Worm (Caenorhabditis elegans) whole organism, L2 larva: Measurements from ENCODE around the gene rpa-1.
A peak's percentile ranks its signal among the peaks of the same experiment; 100 is the strongest.

Source experiments
- C34F6.9 ChIP-seq: fragments of 150-350 bp; optimal IDR thresholded peaks from 2 replicates; lab custom pipeline; 2014; ENCODE audit warnings: missing biosample characterization, missing genetic modification characterization
- F13H6.1 ChIP-seq: sonication (generic microtip); optimal IDR thresholded peaks from 2 replicates; lab custom pipeline; 2016; ENCODE audit warnings: missing genetic modification characterization, missing compliant biosample characterization
- R02D3.7 ChIP-seq: fragments of 150-350 bp; optimal IDR thresholded peaks from 2 replicates; lab custom pipeline; 2014; ENCODE audit warnings: missing biosample characterization, missing genetic modification characterization
- Y55F3AM.14 ChIP-seq: fragments of 200-800 bp; sonication (Bioruptor generic); optimal IDR thresholded peaks from 2 replicates; lab custom pipeline; 2018; ENCODE audit warnings: mild to moderate bottlenecking, missing genetic modification characterization, missing compliant biosample characterization
- alr-1 ChIP-seq: fragments of 150-350 bp; optimal IDR thresholded peaks from 2 replicates; lab custom pipeline; 2014; ENCODE audit warnings: missing biosample characterization, missing genetic modification characterization
- ama-1 ChIP-seq: fragments of 150-350 bp; optimal IDR thresholded peaks from 2 replicates; lab custom pipeline; 2018; ENCODE audit warnings: inconsistent platforms
- blmp-1 ChIP-seq: sonication (generic microtip); optimal IDR thresholded peaks from 2 replicates; lab custom pipeline; 2017; ENCODE audit warnings: missing genetic modification characterization, mild to moderate bottlenecking, missing compliant biosample characterization, antibody characterized with exemption, moderate library complexity; ENCODE audit not compliant: insufficient read depth
- ceh-82 ChIP-seq: fragments of 150-350 bp; optimal IDR thresholded peaks from 2 replicates; lab custom pipeline; 2014; ENCODE audit warnings: missing biosample characterization, missing genetic modification characterization
- crh-2 ChIP-seq: sonication (generic microtip); optimal IDR thresholded peaks from 2 replicates; lab custom pipeline; 2017; ENCODE audit warnings: missing biosample characterization, missing genetic modification characterization
- egl-27 ChIP-seq: sonication (generic microtip); optimal IDR thresholded peaks from 3 replicates; lab custom pipeline; 2017; ENCODE audit warnings: missing biosample characterization, missing genetic modification reagents, missing genetic modification characterization
- elt-1 ChIP-seq: fragments of 150-350 bp; optimal IDR thresholded peaks from 2 replicates; lab custom pipeline; 2014; ENCODE audit warnings: missing biosample characterization, missing genetic modification characterization
- fos-1 ChIP-seq: fragments of 150-350 bp; optimal IDR thresholded peaks from 2 replicates; lab custom pipeline; 2014; ENCODE audit warnings: missing biosample characterization, missing genetic modification characterization
- gmeb-1 ChIP-seq: fragments of 150-350 bp; optimal IDR thresholded peaks from 2 replicates; lab custom pipeline; 2014; ENCODE audit warnings: missing biosample characterization, missing genetic modification characterization
- lin-11 ChIP-seq: fragments of 150-350 bp; sonication (generic microtip); optimal IDR thresholded peaks from 2 replicates; lab custom pipeline; 2014; ENCODE audit warnings: missing biosample characterization, missing genetic modification characterization, inconsistent platforms, mixed read lengths
- lin-13 ChIP-seq: fragments of 150-350 bp; optimal IDR thresholded peaks from 2 replicates; lab custom pipeline; 2014; ENCODE audit warnings: missing biosample characterization, missing genetic modification reagents, missing genetic modification characterization
- lin-39 ChIP-seq: fragments of 150-350 bp; optimal IDR thresholded peaks from 2 replicates; lab custom pipeline; 2014; ENCODE audit warnings: missing biosample characterization, missing genetic modification reagents, missing genetic modification characterization
- lsy-2 ChIP-seq, 2 experiments: fragments of 150-350 bp in 1 of 2; sonication (generic microtip) in 1 of 2; optimal IDR thresholded peaks; 2 replicates each; lab custom pipeline; 2014 to 2017; ENCODE audit warnings: missing biosample characterization in 2 of 2, missing genetic modification characterization in 2 of 2
- mab-5 ChIP-seq: fragments of 150-350 bp; optimal IDR thresholded peaks from 2 replicates; lab custom pipeline; 2014; ENCODE audit warnings: missing biosample characterization, missing genetic modification characterization
- mdl-1 ChIP-seq, 2 experiments: fragments of 150-350 bp in 1 of 2; sonication (generic microtip) in 1 of 2; optimal IDR thresholded peaks; 2 replicates each; lab custom pipeline; 2017; ENCODE audit warnings: missing biosample characterization in 2 of 2, missing genetic modification characterization in 2 of 2
- nhr-10 ChIP-seq: sonication (generic microtip); optimal IDR thresholded peaks from 2 replicates; lab custom pipeline; 2017; ENCODE audit warnings: missing biosample characterization, missing genetic modification characterization
- nhr-11 ChIP-seq: fragments of 150-350 bp; optimal IDR thresholded peaks from 2 replicates; lab custom pipeline; 2014; ENCODE audit warnings: missing biosample characterization, missing genetic modification characterization
- nhr-129 ChIP-seq: fragments of 150-350 bp; optimal IDR thresholded peaks from 2 replicates; lab custom pipeline; 2014; ENCODE audit warnings: missing biosample characterization, missing genetic modification characterization
- nhr-21 ChIP-seq: fragments of 150-350 bp; optimal IDR thresholded peaks from 2 replicates; lab custom pipeline; 2014; ENCODE audit warnings: missing biosample characterization, missing genetic modification characterization
- nhr-23 ChIP-seq: fragments of 150-350 bp; optimal IDR thresholded peaks from 2 replicates; lab custom pipeline; 2014; ENCODE audit warnings: missing biosample characterization, missing genetic modification reagents, missing genetic modification characterization
- nhr-237 ChIP-seq: fragments of 150-350 bp; optimal IDR thresholded peaks from 2 replicates; lab custom pipeline; 2014; ENCODE audit warnings: missing biosample characterization, missing genetic modification characterization
- nhr-25 ChIP-seq: fragments of 150-350 bp; sonication (generic microtip); optimal IDR thresholded peaks from 3 replicates; lab custom pipeline; 2014; ENCODE audit warnings: missing biosample characterization, missing genetic modification characterization
- nhr-6 ChIP-seq: fragments of 150-350 bp; optimal IDR thresholded peaks from 2 replicates; lab custom pipeline; 2014; ENCODE audit warnings: missing biosample characterization, missing genetic modification characterization
- nhr-77 ChIP-seq: fragments of 150-350 bp; optimal IDR thresholded peaks from 2 replicates; lab custom pipeline; 2014; ENCODE audit warnings: missing biosample characterization, missing genetic modification characterization
- sem-4 ChIP-seq: fragments of 150-350 bp; optimal IDR thresholded peaks from 2 replicates; lab custom pipeline; 2014; ENCODE audit warnings: missing biosample characterization, missing genetic modification reagents, missing genetic modification characterization
- skn-1 ChIP-seq: sonication (generic microtip); optimal IDR thresholded peaks from 2 replicates; lab custom pipeline; 2017; ENCODE audit warnings: missing biosample characterization, missing genetic modification characterization
- sma-3 ChIP-seq: sonication (generic microtip); optimal IDR thresholded peaks from 2 replicates; lab custom pipeline; 2016; ENCODE audit warnings: missing genetic modification reagents, missing genetic modification characterization, missing compliant biosample characterization
- sma-9 ChIP-seq, 2 experiments: fragments of 150-350 bp in 1 of 2; sonication (generic microtip) in 1 of 2; optimal IDR thresholded peaks; 2 replicates each; lab custom pipeline; 2014 to 2016; ENCODE audit warnings: missing genetic modification characterization in 2 of 2, mild to moderate bottlenecking in 1 of 2, missing biosample characterization in 1 of 2, missing compliant biosample characterization in 1 of 2, missing genetic modification reagents in 1 of 2, moderate library complexity in 1 of 2
- snpc-4 ChIP-seq: fragments of 150-350 bp; optimal IDR thresholded peaks from 2 replicates; lab custom pipeline; 2014; ENCODE audit warnings: missing biosample characterization, missing genetic modification characterization
- unc-39 ChIP-seq: fragments of 150-350 bp; optimal IDR thresholded peaks from 2 replicates; lab custom pipeline; 2014; ENCODE audit warnings: missing biosample characterization, missing genetic modification characterization
- unc-55 ChIP-seq: fragments of 150-350 bp; sonication (generic microtip); optimal IDR thresholded peaks from 3 replicates; lab custom pipeline; 2014; ENCODE audit warnings: missing biosample characterization, missing genetic modification reagents, missing genetic modification characterization
- zag-1 ChIP-seq: fragments of 150-350 bp; optimal IDR thresholded peaks from 2 replicates; lab custom pipeline; 2014; ENCODE audit warnings: missing biosample characterization, missing genetic modification characterization
- ztf-1 ChIP-seq: fragments of 200-800 bp; sonication (Bioruptor generic); conservative IDR thresholded peaks from 2 replicates; pipeline ENCODE4 v1.3.6; 2022; ENCODE audit warnings: missing genetic modification characterization, missing compliant biosample characterization
- ztf-11 ChIP-seq: sonication (generic microtip); optimal IDR thresholded peaks from 2 replicates; lab custom pipeline; 2017; ENCODE audit warnings: missing biosample characterization, missing genetic modification characterization
- ztf-4 ChIP-seq: fragments of 150-350 bp; optimal IDR thresholded peaks from 2 replicates; lab custom pipeline; 2014; ENCODE audit warnings: missing biosample characterization, missing genetic modification characterization

The rpa-1 gene

DNA sequence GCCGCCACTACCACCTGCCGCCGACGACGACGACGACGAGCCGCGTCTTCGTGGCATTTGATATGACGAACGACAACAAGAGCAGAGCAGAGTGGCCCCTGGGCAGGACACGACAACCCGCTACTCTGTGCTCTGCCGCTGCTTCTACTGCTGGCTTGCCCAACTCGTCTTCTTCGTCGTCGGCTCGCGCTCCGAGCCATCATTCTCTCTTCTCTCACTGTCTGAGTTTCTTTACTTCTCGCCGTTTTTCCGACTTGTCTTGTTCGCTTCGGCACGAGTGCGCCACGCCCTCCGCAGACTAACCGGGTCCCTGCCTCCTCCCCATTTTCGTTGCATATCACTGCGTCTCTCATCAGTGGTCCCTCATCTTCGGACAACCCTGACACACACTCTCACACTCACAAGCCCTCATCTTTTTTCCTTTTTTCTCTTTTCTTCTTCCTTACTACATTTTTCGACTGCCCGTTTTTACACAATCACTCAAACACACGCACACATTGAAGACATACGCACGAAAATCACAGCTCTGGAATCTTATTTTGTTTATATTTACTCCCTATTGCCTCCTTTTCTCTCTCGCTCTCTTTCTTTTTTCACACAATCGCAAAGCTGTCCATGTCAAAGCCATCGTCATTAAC lies 22.2 kb upstream of the rpa-1 start:
- TF ChIP-seq R02D3.7 (tag; lab: Kevin White, UChicago) = no peak
- no peak for TF ChIP-seq nhr-11 (tag; lab: Kevin White, UChicago)
- no peak for TF ChIP-seq lin-39
- no peak for TF ChIP-seq ztf-1
- TF ChIP-seq nhr-77 (tag; lab: Kevin White, UChicago) = no peak
- peak; percentile 61 for TF ChIP-seq lin-11
- TF ChIP-seq egl-27 = peak; percentile 19
- TF ChIP-seq C34F6.9 = peak; percentile 83
- TF ChIP-seq F13H6.1 = peak; percentile 96
- peak; percentile 6 for TF ChIP-seq nhr-21 (tag; lab: Kevin White, UChicago)
- peak; percentile 71 for TF ChIP-seq sem-4
- TF ChIP-seq crh-2 (tag; lab: Kevin White, UChicago) = peak; percentile 71
- TF ChIP-seq nhr-25 (tag; lab: Kevin White, UChicago) = no peak
- TF ChIP-seq lin-13 (GFP tag; lab: Kevin White, UChicago) = peak; percentile 33
- peak; percentile 12 to 79 for TF ChIP-seq lsy-2 (tag; optimal IDR thresholded peaks at IDR 0.05; lab: Kevin White, UChicago)
- no peak for TF ChIP-seq ztf-11 (tag; lab: Kevin White, UChicago)
- peak; percentile 32 for TF ChIP-seq ztf-4 (tag; lab: Kevin White, UChicago)
- peak; percentile 46 for TF ChIP-seq ceh-82 (tag; lab: Kevin White, UChicago)
- TF ChIP-seq Y55F3AM.14 (GFP tag; lab: Kevin White, UChicago) = peak; percentile 64
- no peak for TF ChIP-seq blmp-1
- no peak for TF ChIP-seq sma-3 (GFP tag; lab: Kevin White, UChicago)
- peak; percentile 81 to 84 for TF ChIP-seq mdl-1 (tag; optimal IDR thresholded peaks at IDR 0.05; lab: Kevin White, UChicago)
- peak; percentile 76 for TF ChIP-seq sma-9 (GFP tag; optimal IDR thresholded peaks at IDR 0.05; lab: Kevin White, UChicago)
- no peak for TF ChIP-seq sma-9 (tag; optimal IDR thresholded peaks at IDR 0.05; lab: Kevin White, UChicago)
- TF ChIP-seq mab-5 = peak; percentile 67
- TF ChIP-seq nhr-129 (tag; lab: Kevin White, UChicago) = peak; percentile 87
- peak; percentile 89 for TF ChIP-seq zag-1 (tag; lab: Kevin White, UChicago)
- TF ChIP-seq nhr-6 (tag; lab: Kevin White, UChicago) = peak; percentile 76
- no peak for TF ChIP-seq nhr-23 (tag; lab: Kevin White, UChicago)
- TF ChIP-seq skn-1 = no peak
- no peak for TF ChIP-seq alr-1 (tag; lab: Kevin White, UChicago)
- peak; percentile 53 for TF ChIP-seq snpc-4 (tag; lab: Kevin White, UChicago)
- peak; percentile 72 for TF ChIP-seq unc-55 (GFP tag; lab: Kevin White, UChicago)

DNA sequence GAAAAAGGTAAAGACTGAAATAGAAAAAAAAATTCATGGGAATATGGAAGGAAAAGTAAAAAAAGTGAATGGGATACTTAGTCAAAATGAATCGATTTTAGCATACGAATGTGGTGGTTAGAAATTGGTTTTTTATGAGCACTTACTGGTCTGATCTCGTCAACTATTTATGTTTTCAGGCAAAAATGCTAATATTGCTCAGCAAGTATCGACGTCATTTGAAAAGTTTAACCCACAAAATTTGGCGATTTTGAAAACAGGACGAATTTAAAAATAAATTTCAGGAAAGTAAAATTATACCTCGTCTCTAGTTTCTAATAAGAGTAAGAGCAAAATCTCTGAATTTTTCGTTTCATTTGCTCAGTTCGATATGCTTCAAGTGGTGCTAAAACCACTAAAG lies 21.2 kb upstream of the rpa-1 start:
- TF ChIP-seq sma-9 (GFP tag; optimal IDR thresholded peaks at IDR 0.05; lab: Kevin White, UChicago) (no peak), sma-9 (tag; optimal IDR thresholded peaks at IDR 0.05; lab: Kevin White, UChicago) (no peak), mab-5 (peak; percentile 0), fos-1 (tag; lab: Kevin White, UChicago) (no peak)

DNA sequence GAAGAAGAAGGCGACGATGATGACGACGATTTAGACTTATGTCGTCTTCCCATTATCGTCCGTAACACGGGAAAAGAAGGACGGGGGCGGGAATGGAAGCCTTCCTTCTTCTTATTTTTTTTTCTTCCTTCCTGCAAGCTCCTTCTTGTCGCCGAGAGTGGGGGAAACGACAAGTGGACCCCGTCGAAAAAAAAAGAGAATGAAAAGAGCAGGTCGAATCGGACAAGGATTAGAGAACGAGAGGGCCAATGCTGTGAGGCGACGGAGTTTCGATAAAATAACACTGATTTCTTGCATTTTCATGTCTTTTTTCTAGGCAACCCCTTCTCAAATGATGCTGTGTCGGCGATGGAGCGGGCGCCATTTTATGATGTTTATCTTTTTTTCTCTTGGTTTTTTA lies 13.2 kb upstream of the rpa-1 start, which contains the start of gene pde-4:
pde-4 (minus strand) TSS at position 76 of the 400 bp plus-strand sequence.
- TF ChIP-seq egl-27 = no peak
- no peak for TF ChIP-seq skn-1
- no peak for TF ChIP-seq ztf-1
- TF ChIP-seq sma-9 (GFP tag; optimal IDR thresholded peaks at IDR 0.05; lab: Kevin White, UChicago) = no peak
- TF ChIP-seq sma-9 (tag; optimal IDR thresholded peaks at IDR 0.05; lab: Kevin White, UChicago) = no peak
- no peak for TF ChIP-seq nhr-10 (tag; lab: Kevin White, UChicago)
- no peak for TF ChIP-seq nhr-77 (tag; lab: Kevin White, UChicago)

DNA sequence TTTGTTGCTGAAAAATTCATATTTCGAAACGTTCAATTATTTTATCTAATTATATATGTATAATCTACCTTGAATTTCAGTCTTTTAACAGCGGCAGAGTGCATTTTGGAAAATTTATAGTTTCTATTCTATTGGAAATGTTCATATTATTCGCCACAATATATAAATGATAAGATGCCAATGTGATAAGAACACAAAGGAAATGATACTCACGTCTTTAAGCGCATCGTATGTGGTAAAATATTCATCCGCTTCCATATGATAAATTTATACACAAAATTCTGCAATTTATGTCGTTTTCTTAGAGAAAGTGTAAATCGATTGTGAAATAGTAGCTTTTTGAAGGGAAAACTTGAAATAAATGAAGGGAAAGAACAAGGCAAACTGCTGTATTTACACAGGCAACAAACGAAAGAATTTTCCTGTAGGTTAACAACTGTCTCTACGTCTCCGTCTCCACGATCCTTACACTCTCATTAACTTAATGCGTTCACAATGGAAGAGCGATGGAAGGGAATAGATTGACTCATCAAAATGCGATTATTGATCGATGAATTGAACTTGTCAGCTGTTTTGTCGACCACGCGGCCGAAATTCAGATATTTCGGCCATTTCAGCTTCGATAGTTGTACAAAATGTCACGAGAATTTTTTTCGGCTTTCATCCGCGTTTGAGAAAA lies 2.2 kb upstream of the rpa-1 start, which contains the start of gene alfa-1:
alfa-1 (minus strand) TSS at position 515 of the 679 bp plus-strand sequence.
- TF ChIP-seq mdl-1 (tag; optimal IDR thresholded peaks at IDR 0.05; lab: Kevin White, UChicago) (no peak), nhr-77 (tag; lab: Kevin White, UChicago) (no peak), lin-13 (GFP tag; lab: Kevin White, UChicago) (no peak), lin-39 (no peak), nhr-21 (tag; lab: Kevin White, UChicago) (no peak), sma-3 (GFP tag; lab: Kevin White, UChicago) (no peak), elt-1 (no peak), blmp-1 (no peak), egl-27 (no peak), fos-1 (tag; lab: Kevin White, UChicago) (peak; percentile 57), nhr-6 (tag; lab: Kevin White, UChicago) (no peak), F13H6.1 (peak; percentile 32), nhr-129 (tag; lab: Kevin White, UChicago) (peak; percentile 26), gmeb-1 (no peak), lsy-2 (tag; optimal IDR thresholded peaks at IDR 0.05; lab: Kevin White, UChicago) (no peak), nhr-23 (tag; lab: Kevin White, UChicago) (no peak), ama-1 (no peak), sma-9 (GFP tag; optimal IDR thresholded peaks at IDR 0.05; lab: Kevin White, UChicago) (peak; percentile 10), sma-9 (tag; optimal IDR thresholded peaks at IDR 0.05; lab: Kevin White, UChicago) (no peak), unc-55 (GFP tag; lab: Kevin White, UChicago) (no peak), ztf-11 (tag; lab: Kevin White, UChicago) (no peak), mab-5 (no peak), nhr-237 (tag; lab: Kevin White, UChicago) (no peak), unc-39 (tag; lab: Kevin White, UChicago) (no peak), C34F6.9 (peak; percentile 49)
